Worm (Caenorhabditis elegans) whole organism, midembryonic: ENCODE measurements around the gene cest-4.

ENCODE experiments used
- T22C8.4 ChIP-seq: fragments of 200-800 bp; sonication (Bioruptor generic); IDR thresholded peaks from 2 replicates; pipeline ENCODE4 v1.3.6; 2022; ENCODE audit warnings: missing genetic modification characterization, missing compliant biosample characterization
- cog-1 ChIP-seq: sonication (generic microtip); optimal IDR thresholded peaks from 2 replicates; lab custom pipeline; 2016; ENCODE audit warnings: missing genetic modification characterization, missing compliant biosample characterization
- flt-1 ChIP-seq: fragments of 200-800 bp; sonication (Bioruptor generic); IDR thresholded peaks from 2 replicates; pipeline ENCODE4 v1.3.6; 2022; ENCODE audit warnings: missing genetic modification characterization, missing compliant biosample characterization
- klf-2 ChIP-seq: fragments of 200-800 bp; sonication (Bioruptor generic); conservative IDR thresholded peaks from 2 replicates; pipeline ENCODE4 v1.3.6; 2022; ENCODE audit warnings: missing genetic modification reagents, missing genetic modification characterization, missing compliant biosample characterization
- med-1 ChIP-seq: sonication (generic microtip); optimal IDR thresholded peaks from 2 replicates; lab custom pipeline; 2017; ENCODE audit warnings: missing genetic modification characterization, mild to moderate bottlenecking, missing compliant biosample characterization, antibody characterized with exemption, missing genetic modification reagents; ENCODE audit not compliant: insufficient read depth
- ref-1 ChIP-seq: fragments of 200-800 bp; sonication (Bioruptor generic); conservative IDR thresholded peaks from 2 replicates; pipeline ENCODE4 v1.3.6; 2022; ENCODE audit warnings: missing genetic modification reagents, missing genetic modification characterization, missing compliant biosample characterization
- tab-1 ChIP-seq: fragments of 200-800 bp; sonication (Bioruptor generic); IDR thresholded peaks from 2 replicates; pipeline ENCODE4 v1.3.6; 2022; ENCODE audit warnings: missing genetic modification characterization, missing compliant biosample characterization
- ztf-23 ChIP-seq: fragments of 200-800 bp; sonication (Bioruptor generic); IDR thresholded peaks from 2 replicates; pipeline ENCODE4 v1.3.6; 2022; ENCODE audit warnings: missing genetic modification reagents, missing genetic modification characterization, missing compliant biosample characterization
- ztf-29 ChIP-seq: fragments of 200-800 bp; sonication (Bioruptor generic); IDR thresholded peaks from 2 replicates; pipeline ENCODE4 v1.3.6; 2022; ENCODE audit warnings: missing genetic modification reagents, missing genetic modification characterization, missing compliant biosample characterization

DNA sequence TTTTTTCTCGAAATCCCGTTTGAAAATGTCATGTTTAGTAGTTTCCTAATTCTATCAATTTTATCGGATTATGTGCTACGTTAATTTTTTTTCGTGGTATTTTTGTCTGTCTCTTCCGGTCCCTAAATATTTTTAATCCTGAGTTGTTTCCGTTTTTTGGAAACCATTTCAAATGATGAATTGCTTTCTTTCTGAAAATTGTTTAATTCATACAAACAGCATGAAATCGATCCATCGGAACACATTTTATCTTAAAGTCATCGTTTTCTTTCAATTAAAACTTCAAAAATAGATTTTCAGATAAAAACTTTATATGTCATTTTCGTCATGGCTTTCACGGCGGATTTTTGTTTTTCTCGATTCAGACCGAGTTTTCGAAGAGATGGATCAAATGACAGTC lies 39.7 kb downstream of the cest-4 start, which contains the start of gene spd-3:
- no peak for TF ChIP-seq cog-1
- TF ChIP-seq ztf-23 (GFP tag; lab: Robert Waterston, UW): no peak
- TF ChIP-seq ref-1 (GFP tag; lab: Robert Waterston, UW): no peak
- TF ChIP-seq tab-1 (GFP tag; lab: Robert Waterston, UW): no peak
- no peak for TF ChIP-seq T22C8.4 (GFP tag; lab: Robert Waterston, UW)
- no peak for TF ChIP-seq flt-1 (GFP tag; lab: Robert Waterston, UW)
- no peak for TF ChIP-seq ztf-29 (GFP tag; lab: Robert Waterston, UW)
- no peak for TF ChIP-seq med-1
- TF ChIP-seq klf-2: no peak
